Worm (Caenorhabditis elegans): ENCODE data around the gene ncx-9.
A peak's percentile ranks its signal among the peaks of the same experiment; 100 is the strongest.

Gene ncx-9

ce11 chrV:5032176-5032575 lies 37.1 kb upstream of the ncx-9 start:
- TF ChIP-seq ceh-36 (tag; optimal IDR thresholded peaks at IDR 0.05) (no peak), tra-4 (tag; optimal IDR thresholded peaks at IDR 0.05) (no peak), ets-7 (tag; optimal IDR thresholded peaks at IDR 0.05) (no peak), pes-1 (GFP tag; IDR thresholded peaks at IDR 0.05) (no peak), aly-1 (tag; optimal IDR thresholded peaks at IDR 0.05) (no peak), F13C5.2 (tag; optimal IDR thresholded peaks at IDR 0.05) (no peak), B0310.2 (tag; optimal IDR thresholded peaks at IDR 0.05) (no peak), hnd-1 (tag; optimal IDR thresholded peaks at IDR 0.05) (no peak), scrt-1 (GFP tag; IDR thresholded peaks at IDR 0.05) (no peak), tbx-11 (GFP tag; IDR thresholded peaks at IDR 0.05) (no peak), sea-1 (GFP tag; conservative IDR thresholded peaks at IDR 0.05) (no peak), hmg-4 (GFP tag; optimal IDR thresholded peaks at IDR 0.05) (no peak), tbx-37 (GFP tag; conservative IDR thresholded peaks at IDR 0.05) (no peak), flt-1 (GFP tag; IDR thresholded peaks at IDR 0.05) (no peak), ama-1 (optimal IDR thresholded peaks at IDR 0.05) (no peak), hmbx-1 (tag; optimal IDR thresholded peaks at IDR 0.05) (no peak), ceh-13 (GFP tag; optimal IDR thresholded peaks at IDR 0.05) (no peak)

ce11 chrV:5031764-5032163 lies 36.7 kb upstream of the ncx-9 start:
- TF ChIP-seq B0310.2 (tag; optimal IDR thresholded peaks at IDR 0.05): no peak
- no peak for TF ChIP-seq hnd-1 (tag; optimal IDR thresholded peaks at IDR 0.05)
- TF ChIP-seq sea-1 (GFP tag; conservative IDR thresholded peaks at IDR 0.05): no peak
- no peak for TF ChIP-seq scrt-1 (GFP tag; IDR thresholded peaks at IDR 0.05)

- no peak for TF ChIP-seq tbx-37 (GFP tag; conservative IDR thresholded peaks at IDR 0.05)
- TF ChIP-seq scrt-1 (GFP tag; IDR thresholded peaks at IDR 0.05): no peak
Observed at ce11 chrV:5030715-5031114, 35.7 kb upstream of the ncx-9 start, which contains the start of gene swt-7. swt-7 (minus strand) TSS chrV:5030815.

ce11 chrV:5030212-5030611 lies 35.2 kb upstream of the ncx-9 start:
- TF ChIP-seq ceh-13 (GFP tag; optimal IDR thresholded peaks at IDR 0.05) (no peak), aly-1 (tag; optimal IDR thresholded peaks at IDR 0.05) (no peak), tbx-37 (GFP tag; conservative IDR thresholded peaks at IDR 0.05) (no peak), hmbx-1 (tag; optimal IDR thresholded peaks at IDR 0.05) (no peak)

ce11 chrV:5027640-5028039 lies 32.6 kb upstream of the ncx-9 start, which contains the start of gene cpt-4:
cpt-4 (minus strand) TSS chrV:5027723.
- TF ChIP-seq ets-7 (tag; optimal IDR thresholded peaks at IDR 0.05) (no peak), tbx-37 (GFP tag; conservative IDR thresholded peaks at IDR 0.05) (no peak), sea-1 (GFP tag; conservative IDR thresholded peaks at IDR 0.05) (no peak), hnd-1 (tag; optimal IDR thresholded peaks at IDR 0.05) (no peak), scrt-1 (GFP tag; IDR thresholded peaks at IDR 0.05) (no peak), aly-1 (tag; optimal IDR thresholded peaks at IDR 0.05) (no peak), hmg-4 (GFP tag; optimal IDR thresholded peaks at IDR 0.05) (no peak), flt-1 (GFP tag; IDR thresholded peaks at IDR 0.05) (no peak), pes-1 (GFP tag; IDR thresholded peaks at IDR 0.05) (no peak), hmbx-1 (tag; optimal IDR thresholded peaks at IDR 0.05) (no peak), ceh-13 (GFP tag; optimal IDR thresholded peaks at IDR 0.05) (no peak), ama-1 (optimal IDR thresholded peaks at IDR 0.05) (no peak), F13C5.2 (tag; optimal IDR thresholded peaks at IDR 0.05) (no peak), B0310.2 (tag; optimal IDR thresholded peaks at IDR 0.05) (no peak), tra-4 (tag; optimal IDR thresholded peaks at IDR 0.05) (no peak)

ce11 chrV:5026438-5026837 lies 31.4 kb upstream of the ncx-9 start:
- TF ChIP-seq sea-1 (GFP tag; conservative IDR thresholded peaks at IDR 0.05) (no peak), F13C5.2 (tag; optimal IDR thresholded peaks at IDR 0.05) (no peak), ama-1 (optimal IDR thresholded peaks at IDR 0.05) (no peak), scrt-1 (GFP tag; IDR thresholded peaks at IDR 0.05) (no peak), ets-7 (tag; optimal IDR thresholded peaks at IDR 0.05) (no peak), tra-4 (tag; optimal IDR thresholded peaks at IDR 0.05) (no peak), ceh-36 (tag; optimal IDR thresholded peaks at IDR 0.05) (no peak), ceh-13 (GFP tag; optimal IDR thresholded peaks at IDR 0.05) (no peak), pes-1 (GFP tag; IDR thresholded peaks at IDR 0.05) (no peak), hmg-4 (GFP tag; optimal IDR thresholded peaks at IDR 0.05) (no peak)

ce11 chrV:5023355-5023754 lies 28.3 kb upstream of the ncx-9 start:
- peak; percentile 37 for TF ChIP-seq hmg-4 (GFP tag; optimal IDR thresholded peaks at IDR 0.05)
- TF ChIP-seq pes-1 (GFP tag; IDR thresholded peaks at IDR 0.05): no peak

- TF ChIP-seq scrt-1 (GFP tag; IDR thresholded peaks at IDR 0.05): no peak
- no peak for TF ChIP-seq tbx-37 (GFP tag; conservative IDR thresholded peaks at IDR 0.05)
- TF ChIP-seq aly-1 (tag; optimal IDR thresholded peaks at IDR 0.05): no peak
- no peak for TF ChIP-seq hmg-4 (GFP tag; optimal IDR thresholded peaks at IDR 0.05)
- no peak for TF ChIP-seq flt-1 (GFP tag; IDR thresholded peaks at IDR 0.05)
- no peak for TF ChIP-seq hnd-1 (tag; optimal IDR thresholded peaks at IDR 0.05)
- TF ChIP-seq ets-7 (tag; optimal IDR thresholded peaks at IDR 0.05): no peak
- no peak for TF ChIP-seq hmbx-1 (tag; optimal IDR thresholded peaks at IDR 0.05)
- no peak for TF ChIP-seq B0310.2 (tag; optimal IDR thresholded peaks at IDR 0.05)
- TF ChIP-seq F13C5.2 (tag; optimal IDR thresholded peaks at IDR 0.05): no peak
- no peak for TF ChIP-seq ama-1 (optimal IDR thresholded peaks at IDR 0.05)
- no peak for TF ChIP-seq tra-4 (tag; optimal IDR thresholded peaks at IDR 0.05)
- no peak for TF ChIP-seq tbx-11 (GFP tag; IDR thresholded peaks at IDR 0.05)
- TF ChIP-seq ceh-13 (GFP tag; optimal IDR thresholded peaks at IDR 0.05): no peak
- TF ChIP-seq sea-1 (GFP tag; conservative IDR thresholded peaks at IDR 0.05): no peak
Observed at ce11 chrV:5018810-5019274, 23.8 kb upstream of the ncx-9 start, which contains the start of gene srr-4. srr-4 (plus strand) TSS chrV:5019224.

Measured in whole organism, early embryonic.